Worm (Caenorhabditis elegans): Measurements from ENCODE around the gene sor-1.

Gene sor-1

DNA sequence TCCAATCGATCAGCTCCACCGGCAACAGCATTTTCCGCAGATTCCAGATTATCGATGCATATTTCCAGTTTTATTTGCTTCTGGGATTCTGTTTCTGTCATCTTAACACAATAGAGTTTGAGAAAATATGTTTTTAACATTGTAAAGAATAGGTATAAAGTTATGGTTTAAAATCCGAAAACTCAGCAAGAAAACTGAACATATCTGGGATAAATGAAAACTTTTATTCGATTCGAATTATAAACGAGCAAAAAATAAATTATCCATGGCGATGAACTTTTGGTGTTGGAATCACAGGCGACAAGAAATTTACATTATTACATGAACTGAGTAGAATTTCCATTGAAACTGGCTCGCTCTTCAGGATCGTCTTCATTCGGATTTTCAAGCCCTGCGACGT, 14.5 kb upstream of the sor-1 start, which contains the start of gene cutc-1:
Gene cutc-1, minus strand, starts transcription at position 101 of the 400 bp plus-strand sequence.
- TF ChIP-seq egl-44 (GFP tag; IDR thresholded peaks at IDR 0.05) (no peak), snpc-1.3 (tag; optimal IDR thresholded peaks at IDR 0.05; ENCODE audit: insufficient read depth) (no peak), ztf-18 (tag; optimal IDR thresholded peaks at IDR 0.05) (no peak), snpc-1.1 (tag; optimal IDR thresholded peaks at IDR 0.05; ENCODE audit: insufficient read depth) (no peak), ztf-28 (GFP tag; IDR thresholded peaks at IDR 0.05) (no peak), xnd-1 (tag; optimal IDR thresholded peaks at IDR 0.05) (no peak), Y53G8AR.9 (GFP tag; conservative IDR thresholded peaks at IDR 0.05) (no peak), Y53F4B.3 (GFP tag; IDR thresholded peaks at IDR 0.05) (no peak), F10E7.11 (tag; optimal IDR thresholded peaks at IDR 0.05) (no peak), B0261.1 (tag; optimal IDR thresholded peaks at IDR 0.05) (no peak), nhr-179 (tag; optimal IDR thresholded peaks at IDR 0.05) (no peak), cebp-1 (GFP tag; IDR thresholded peaks at IDR 0.05) (no peak), cebp-1 (tag; optimal IDR thresholded peaks at IDR 0.05) (no peak)

DNA sequence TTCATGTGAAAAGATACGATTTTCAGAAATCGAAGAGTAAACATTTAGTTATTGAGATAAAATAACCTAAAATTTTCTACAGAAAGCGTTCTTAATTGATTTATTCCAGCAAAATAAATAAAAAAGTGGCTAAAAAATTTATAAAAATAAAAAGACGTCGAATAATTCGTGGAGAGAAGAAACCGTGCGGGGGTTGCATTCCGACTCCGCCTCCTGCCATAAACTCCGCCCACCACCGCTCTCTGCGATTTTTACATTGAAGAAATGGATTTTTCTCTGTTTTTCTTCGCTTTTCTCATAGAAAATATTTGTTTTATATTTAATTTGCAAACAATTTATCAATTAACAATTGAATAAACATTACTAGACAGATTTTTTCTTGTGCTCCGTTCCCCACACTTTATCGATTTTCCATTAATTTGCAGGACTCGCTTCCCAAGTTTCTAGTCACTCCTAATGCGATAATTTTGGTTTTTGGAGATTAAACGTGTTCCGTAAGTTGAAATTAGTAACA, 12.5 kb upstream of the sor-1 start, which contains the start of the genes ubxn-4 and cyy-1:
Gene ubxn-4, minus strand, starts transcription at position 114 of the 514 bp plus-strand sequence.
Gene cyy-1, plus strand, starts transcription at position 426 of the 514 bp plus-strand sequence.
- no peak for TF ChIP-seq repo-1 (tag; optimal IDR thresholded peaks at IDR 0.05)
- no peak for TF ChIP-seq sea-2 (GFP tag; IDR thresholded peaks at IDR 0.05)

DNA sequence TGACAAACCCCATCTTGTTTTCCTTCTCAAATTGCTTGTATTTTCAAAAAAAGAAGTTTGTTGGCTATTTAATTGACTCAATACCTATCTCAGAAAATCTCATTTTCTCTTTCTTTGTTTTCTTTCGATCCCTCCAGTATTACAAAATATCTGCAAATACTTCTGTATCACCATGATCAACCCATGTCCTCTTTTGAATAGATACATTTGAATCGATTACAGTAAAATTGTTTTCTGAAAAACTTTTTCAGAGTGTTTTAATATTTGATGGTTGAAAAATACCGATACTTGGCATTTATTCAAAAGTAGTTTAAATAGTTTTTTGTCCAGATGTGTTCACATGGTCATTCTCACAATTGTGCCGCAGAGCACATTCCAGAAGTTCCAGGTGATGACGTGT, 8.8 kb upstream of the sor-1 start, which contains the start of gene ZK353.9:
Gene ZK353.9, plus strand, starts transcription at position 331 of the 400 bp plus-strand sequence.
- TF ChIP-seq nhr-90 (tag; optimal IDR thresholded peaks at IDR 0.05) (no peak), madf-10 (tag; optimal IDR thresholded peaks at IDR 0.05) (no peak), ztf-26 (tag; optimal IDR thresholded peaks at IDR 0.05) (no peak), rec-8 (tag; optimal IDR thresholded peaks at IDR 0.05) (no peak), gei-17 (GFP tag; optimal IDR thresholded peaks at IDR 0.05) (no peak), Y56A3A.18 (GFP tag; IDR thresholded peaks at IDR 0.05) (no peak), pbrm-1 (GFP tag; IDR thresholded peaks at IDR 0.05) (no peak), hsf-1 (GFP tag; IDR thresholded peaks at IDR 0.05) (no peak)

DNA sequence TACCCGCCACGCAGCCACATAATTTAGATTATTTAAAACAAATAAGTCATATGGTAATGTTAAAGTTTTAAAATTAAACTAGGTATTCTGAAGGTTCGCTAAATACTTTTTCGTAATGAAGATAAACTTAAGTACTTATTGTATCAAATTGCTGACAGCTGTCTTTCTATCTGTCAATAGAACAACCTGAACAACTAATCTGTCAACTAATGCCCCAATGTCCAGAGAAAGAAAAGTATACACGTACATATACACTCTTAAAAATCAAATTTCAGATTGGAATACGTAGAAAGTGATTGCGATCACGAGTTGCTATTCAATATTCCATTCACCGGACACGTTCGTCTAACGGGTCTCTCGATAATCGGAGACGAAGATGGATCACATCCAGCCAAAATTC, 7.2 kb upstream of the sor-1 start:
- TF ChIP-seq lag-1 (GFP tag; IDR thresholded peaks at IDR 0.05) (no peak), K12H6.12 (tag; optimal IDR thresholded peaks at IDR 0.05) (no peak), nhr-80 (tag; optimal IDR thresholded peaks at IDR 0.05) (peak; percentile 1)

DNA sequence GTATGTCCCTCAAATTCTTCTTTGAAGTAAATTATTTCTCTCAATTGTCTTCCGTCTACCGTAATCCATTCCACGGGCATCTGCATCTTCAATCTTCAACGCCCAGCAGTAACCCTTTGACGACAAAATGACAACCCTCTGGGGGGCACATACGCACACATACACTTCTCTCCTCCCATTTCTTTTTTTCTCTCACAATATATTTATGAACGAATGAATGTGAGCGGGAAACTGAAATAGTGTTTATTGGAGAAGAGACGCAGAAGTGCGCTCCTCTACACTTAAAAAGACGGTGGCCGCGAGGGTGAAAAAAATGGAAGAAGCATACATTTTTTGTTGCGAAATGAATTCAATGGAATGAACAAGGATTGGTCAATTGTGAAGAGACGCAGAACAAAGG, 6.0 kb upstream of the sor-1 start:
- TF ChIP-seq ceh-100 (GFP tag; IDR thresholded peaks at IDR 0.05) (no peak), let-607 (tag; optimal IDR thresholded peaks at IDR 0.05) (peak; percentile 10 to 15), hlh-26 (GFP tag; conservative IDR thresholded peaks at IDR 0.05) (no peak), dpff-1 (tag; optimal IDR thresholded peaks at IDR 0.05) (no peak), fkh-3 (tag; optimal IDR thresholded peaks at IDR 0.05) (no peak), F10E7.11 (tag; optimal IDR thresholded peaks at IDR 0.05) (no peak), ztf-25 (GFP tag; IDR thresholded peaks at IDR 0.05) (no peak), Y79H2A.3 (GFP tag; conservative IDR thresholded peaks at IDR 0.05) (no peak), hlh-12 (tag; optimal IDR thresholded peaks at IDR 0.05) (no peak), somi-1 (GFP tag; optimal IDR thresholded peaks at IDR 0.05) (no peak), T07F8.4 (tag; optimal IDR thresholded peaks at IDR 0.05) (no peak), ztf-26 (tag; optimal IDR thresholded peaks at IDR 0.05) (no peak), Y67H2A.10 (GFP tag; conservative IDR thresholded peaks at IDR 0.05) (no peak), mcd-1 (GFP tag; IDR thresholded peaks at IDR 0.05) (no peak), efl-1 (GFP tag; optimal IDR thresholded peaks at IDR 0.05) (no peak), T26A5.8 (tag; optimal IDR thresholded peaks at IDR 0.05) (no peak), F23B12.7 (tag; optimal IDR thresholded peaks at IDR 0.05; ENCODE audit: insufficient read depth) (peak; percentile 13), die-1 (tag; optimal IDR thresholded peaks at IDR 0.05) (no peak), rcor-1 (GFP tag; IDR thresholded peaks at IDR 0.05) (no peak)
